Worm (Caenorhabditis elegans) whole organism, early embryonic: ENCODE measurements around the gene eif-2A.

Experiments used
- B0310.2 ChIP-seq: sonication (generic microtip); optimal IDR thresholded peaks from 2 replicates; lab custom pipeline; 2016; ENCODE audit warnings: mild to moderate bottlenecking, missing genetic modification characterization, missing compliant biosample characterization
- F13C5.2 ChIP-seq: sonication (generic microtip); optimal IDR thresholded peaks from 2 replicates; lab custom pipeline; 2017; ENCODE audit warnings: mild to moderate bottlenecking, missing genetic modification characterization, inconsistent platforms, missing compliant biosample characterization
- aly-1 ChIP-seq: sonication (generic microtip); optimal IDR thresholded peaks from 2 replicates; lab custom pipeline; 2016; ENCODE audit warnings: missing genetic modification characterization, missing compliant biosample characterization
- ama-1 ChIP-seq: fragments of 150-350 bp; optimal IDR thresholded peaks from 2 replicates; lab custom pipeline; 2014
- ets-7 ChIP-seq: sonication (generic microtip); optimal IDR thresholded peaks from 2 replicates; lab custom pipeline; 2016; ENCODE audit warnings: missing genotype, missing genetic modification characterization, missing compliant biosample characterization
- flt-1 ChIP-seq: fragments of 200-800 bp; sonication (Bioruptor generic); IDR thresholded peaks from 2 replicates; pipeline ENCODE4 v1.3.6; 2022; ENCODE audit warnings: missing genetic modification characterization, missing compliant biosample characterization
- hmbx-1 ChIP-seq: sonication (generic microtip); optimal IDR thresholded peaks from 2 replicates; lab custom pipeline; 2016; ENCODE audit warnings: mild to moderate bottlenecking, missing genetic modification characterization, missing compliant biosample characterization
- hnd-1 ChIP-seq: sonication (generic microtip); optimal IDR thresholded peaks from 2 replicates; lab custom pipeline; 2016; ENCODE audit warnings: missing genetic modification characterization, missing compliant biosample characterization
- pes-1 ChIP-seq: fragments of 200-800 bp; sonication (Bioruptor generic); IDR thresholded peaks from 2 replicates; pipeline ENCODE4 v1.3.6; 2022; ENCODE audit warnings: missing genetic modification reagents, missing genetic modification characterization, missing compliant biosample characterization
- sea-1 ChIP-seq: fragments of 200-800 bp; sonication (Bioruptor generic); conservative IDR thresholded peaks from 2 replicates; pipeline ENCODE4 v1.3.6; 2022; ENCODE audit warnings: missing genetic modification characterization, missing compliant biosample characterization
- tbx-11 ChIP-seq: fragments of 200-800 bp; sonication (Bioruptor generic); IDR thresholded peaks from 2 replicates; pipeline ENCODE4 v1.3.6; 2022; ENCODE audit warnings: missing genetic modification characterization, missing compliant biosample characterization
- tbx-37 ChIP-seq: fragments of 200-800 bp; sonication (Bioruptor generic); conservative IDR thresholded peaks from 2 replicates; pipeline ENCODE4 v1.3.6; 2022; ENCODE audit warnings: missing genetic modification reagents, missing genetic modification characterization, missing compliant biosample characterization
- tra-4 ChIP-seq: sonication (generic microtip); optimal IDR thresholded peaks from 2 replicates; lab custom pipeline; 2017; ENCODE audit warnings: missing genetic modification characterization, missing compliant biosample characterization

ce11 chrII:10377901-10378300, 38.7 kb upstream of the eif-2A start:
- TF ChIP-seq flt-1 (GFP tag; lab: Robert Waterston, UW) = no peak
- TF ChIP-seq sea-1 (GFP tag; lab: Robert Waterston, UW) = no peak
- no peak for TF ChIP-seq F13C5.2 (tag; lab: Kevin White, UChicago)
- no peak for TF ChIP-seq ama-1
- TF ChIP-seq ets-7 (tag; lab: Kevin White, UChicago) = no peak
- TF ChIP-seq aly-1 (tag; lab: Kevin White, UChicago) = no peak
- TF ChIP-seq hmbx-1 (tag; lab: Kevin White, UChicago) = no peak
- TF ChIP-seq tbx-37 (GFP tag; lab: Robert Waterston, UW) = no peak
- no peak for TF ChIP-seq pes-1 (GFP tag; lab: Robert Waterston, UW)
- no peak for TF ChIP-seq hnd-1 (tag; lab: Kevin White, UChicago)
- no peak for TF ChIP-seq tra-4
- no peak for TF ChIP-seq tbx-11 (GFP tag; lab: Robert Waterston, UW)
- TF ChIP-seq B0310.2 = no peak
